Worm (Caenorhabditis elegans) whole organism, L3 larva: ENCODE data around the gene R10E11.9.

Experiments used
- elt-2 ChIP-seq: sonication (generic microtip); optimal IDR thresholded peaks from 2 replicates; lab custom pipeline; 2016; ENCODE audit warnings: missing genetic modification reagents, mild to moderate bottlenecking, missing genetic modification characterization, missing compliant biosample characterization
- lin-39 ChIP-seq: fragments of 150-350 bp; optimal IDR thresholded peaks from 2 replicates; lab custom pipeline; 2018; ENCODE audit warnings: missing biosample characterization, missing genetic modification reagents, missing genetic modification characterization
- mdl-1 ChIP-seq: fragments of 150-350 bp; optimal IDR thresholded peaks from 2 replicates; lab custom pipeline; 2014; ENCODE audit warnings: missing biosample characterization, missing genetic modification characterization
- nhr-11 ChIP-seq: fragments of 150-350 bp; optimal IDR thresholded peaks from 2 replicates; lab custom pipeline; 2014; ENCODE audit warnings: missing biosample characterization, missing genetic modification characterization
- nhr-76 ChIP-seq: fragments of 150-350 bp; sonication (generic microtip); optimal IDR thresholded peaks from 5 replicates; lab custom pipeline; 2014; ENCODE audit warnings: missing biosample characterization, missing genetic modification characterization

DNA sequence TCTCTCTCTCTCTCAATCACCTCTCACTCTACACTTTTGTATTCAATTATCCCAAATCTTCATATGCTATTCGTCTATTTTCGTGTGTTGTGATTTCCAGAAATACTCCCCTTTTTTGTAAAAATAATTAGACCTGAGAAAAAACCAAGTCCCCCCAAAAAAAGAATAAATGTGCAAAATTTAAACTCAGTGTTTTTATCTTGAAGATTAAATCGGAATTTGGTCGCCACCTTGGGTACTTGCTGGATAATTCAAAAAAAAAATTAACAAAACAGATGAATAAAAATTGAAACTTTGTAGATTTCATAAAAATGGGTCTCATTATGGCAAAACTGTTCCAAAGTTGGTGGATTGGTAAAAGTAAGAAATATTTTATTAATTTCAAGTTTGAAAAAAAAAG lies 29.5 kb upstream of the R10E11.9 start, which contains the start of gene arl-5:
- no peak for TF ChIP-seq nhr-11 (tag; lab: Kevin White, UChicago)
- TF ChIP-seq nhr-76 (tag; lab: Kevin White, UChicago) = no peak
- TF ChIP-seq elt-2 (tag; lab: Kevin White, UChicago) = no peak
- no peak for TF ChIP-seq mdl-1
- no peak for TF ChIP-seq lin-39 (tag; lab: Kevin White, UChicago)
